Worm (Caenorhabditis elegans) whole organism, young adult: ENCODE results near the gene ngn-1.
A peak's percentile ranks its signal among the peaks of the same experiment; 100 is the strongest.
"Not testable (repeated sequence)": the region's sequence is repeated elsewhere in the genome, so short reads cannot be mapped to it uniquely, and the experiment has no call there.

Experiments used
- B0019.2 ChIP-seq: fragments of 200-800 bp; sonication (Bioruptor generic); conservative IDR thresholded peaks from 2 replicates; pipeline ENCODE4 v1.3.6; 2022; ENCODE audit warnings: missing genetic modification reagents, missing genetic modification characterization, missing compliant biosample characterization
- C17E4.6 ChIP-seq: fragments of 200-800 bp; sonication (Bioruptor generic); IDR thresholded peaks from 2 replicates; pipeline ENCODE4 v1.3.6; 2022; ENCODE audit warnings: missing genetic modification reagents, missing genetic modification characterization, missing compliant biosample characterization
- D2030.7 ChIP-seq: fragments of 200-800 bp; sonication (Bioruptor generic); IDR thresholded peaks from 2 replicates; pipeline ENCODE4 v1.3.6; 2022; ENCODE audit warnings: missing genetic modification reagents, missing genetic modification characterization, missing compliant biosample characterization
- F33H1.4 ChIP-seq: fragments of 200-800 bp; sonication (Bioruptor generic); IDR thresholded peaks from 2 replicates; pipeline ENCODE4 v1.3.6; 2022; ENCODE audit warnings: missing genetic modification reagents, missing genetic modification characterization, missing compliant biosample characterization
- aptf-3 ChIP-seq: fragments of 200-800 bp; sonication (Bioruptor generic); IDR thresholded peaks from 2 replicates; pipeline ENCODE4 v1.3.6; 2022; ENCODE audit warnings: missing genetic modification characterization, missing compliant biosample characterization
- attf-3 ChIP-seq: fragments of 200-800 bp; sonication (Bioruptor generic); conservative IDR thresholded peaks from 2 replicates; pipeline ENCODE4 v1.3.6; 2022; ENCODE audit warnings: missing genetic modification reagents, missing genetic modification characterization, missing compliant biosample characterization
- cebp-2 ChIP-seq: fragments of 200-800 bp; sonication (Bioruptor generic); IDR thresholded peaks from 2 replicates; pipeline ENCODE4 v1.3.6; 2022; ENCODE audit warnings: missing genetic modification characterization, missing compliant biosample characterization
- dox-1 ChIP-seq: fragments of 200-800 bp; sonication (Bioruptor generic); IDR thresholded peaks from 2 replicates; pipeline ENCODE4 v1.3.6; 2022; ENCODE audit warnings: missing genetic modification reagents, missing genetic modification characterization, missing compliant biosample characterization
- efl-1 ChIP-seq: fragments of 150-350 bp; optimal IDR thresholded peaks from 2 replicates; lab custom pipeline; 2014; ENCODE audit warnings: missing biosample characterization, missing genetic modification reagents, missing genetic modification characterization
- egrh-3 ChIP-seq: fragments of 200-800 bp; sonication (Bioruptor generic); IDR thresholded peaks from 2 replicates; pipeline ENCODE4 v1.3.6; 2022; ENCODE audit warnings: missing genetic modification reagents, missing genetic modification characterization, missing compliant biosample characterization
- ets-4 ChIP-seq: fragments of 200-800 bp; sonication (Bioruptor generic); optimal IDR thresholded peaks from 2 replicates; lab custom pipeline; 2018; ENCODE audit warnings: mild to moderate bottlenecking, missing genetic modification characterization, missing compliant biosample characterization
- him-1 ChIP-seq: sonication (generic microtip); optimal IDR thresholded peaks from 2 replicates; lab custom pipeline; 2016; ENCODE audit warnings: missing genotype, missing genetic modification reagents, missing genetic modification characterization, missing compliant biosample characterization
- hsf-1 ChIP-seq: fragments of 200-800 bp; sonication (Bioruptor generic); IDR thresholded peaks from 2 replicates; pipeline ENCODE4 v1.3.6; 2022; ENCODE audit warnings: missing genetic modification reagents, missing genetic modification characterization, missing compliant biosample characterization
- let-607 ChIP-seq, 2 experiments: fragments of 200-800 bp in 1 of 2; sonication (Bioruptor generic) in 1 of 2; sonication (generic microtip) in 1 of 2; optimal IDR thresholded peaks; 2 replicates each; lab custom pipeline; 2016 to 2018; ENCODE audit warnings: mild to moderate bottlenecking in 2 of 2, missing compliant biosample characterization in 2 of 2, missing genetic modification characterization in 2 of 2, moderate library complexity in 2 of 2, missing genotype in 1 of 2
- lin-35 ChIP-seq, 3 experiments: fragments of 150-350 bp in 2 of 3; sonication (generic microtip) in 1 of 3; optimal IDR thresholded peaks; 2 replicates each; lab custom pipeline; 2014 to 2018; ENCODE audit warnings: missing biosample characterization in 3 of 3, missing genetic modification characterization in 3 of 3, missing genetic modification reagents in 3 of 3
- lin-54 ChIP-seq: fragments of 200-800 bp; sonication (Bioruptor generic); optimal IDR thresholded peaks from 2 replicates; lab custom pipeline; 2018; ENCODE audit warnings: mild to moderate bottlenecking, missing genetic modification characterization, missing compliant biosample characterization
- lsl-1 ChIP-seq: fragments of 200-800 bp; sonication (Bioruptor generic); optimal IDR thresholded peaks from 2 replicates; lab custom pipeline; 2018; ENCODE audit warnings: mild to moderate bottlenecking, missing genetic modification characterization, moderate library complexity, missing compliant biosample characterization
- madf-6 ChIP-seq: fragments of 200-800 bp; sonication (Bioruptor generic); IDR thresholded peaks from 2 replicates; pipeline ENCODE4 v1.3.6; 2022; ENCODE audit warnings: missing genetic modification reagents, missing genetic modification characterization, missing compliant biosample characterization
- madf-8 ChIP-seq: fragments of 200-800 bp; sonication (Bioruptor generic); conservative IDR thresholded peaks from 2 replicates; pipeline ENCODE4 v1.3.6; 2022; ENCODE audit warnings: missing genetic modification reagents, missing genetic modification characterization, missing compliant biosample characterization
- mel-28 ChIP-seq: sonication (generic microtip); optimal IDR thresholded peaks from 2 replicates; lab custom pipeline; 2016; ENCODE audit warnings: borderline replicate concordance, mild to moderate bottlenecking, missing genetic modification characterization, missing compliant biosample characterization
- mxl-1 ChIP-seq: sonication (generic microtip); optimal IDR thresholded peaks from 2 replicates; lab custom pipeline; 2016; ENCODE audit warnings: missing genetic modification characterization, missing compliant biosample characterization
- nhr-120 ChIP-seq: fragments of 200-800 bp; sonication (Bioruptor generic); IDR thresholded peaks from 2 replicates; pipeline ENCODE4 v1.3.6; 2022; ENCODE audit warnings: missing genetic modification characterization, missing compliant biosample characterization
- nhr-179 ChIP-seq: sonication (generic microtip); optimal IDR thresholded peaks from 2 replicates; lab custom pipeline; 2016; ENCODE audit warnings: mild to moderate bottlenecking, missing genetic modification characterization, missing compliant biosample characterization
- nhr-90 ChIP-seq: sonication (generic microtip); optimal IDR thresholded peaks from 2 replicates; lab custom pipeline; 2016; ENCODE audit warnings: missing genotype, mild to moderate bottlenecking, missing genetic modification characterization, missing compliant biosample characterization
- rcor-1 ChIP-seq: fragments of 200-800 bp; sonication (Bioruptor generic); IDR thresholded peaks from 2 replicates; pipeline ENCODE4 v1.3.6; 2022; ENCODE audit warnings: missing genetic modification reagents, missing genetic modification characterization, missing compliant biosample characterization
- sptf-2 ChIP-seq: fragments of 200-800 bp; sonication (Bioruptor generic); optimal IDR thresholded peaks from 2 replicates; lab custom pipeline; 2018; ENCODE audit warnings: mild to moderate bottlenecking, missing genetic modification characterization, missing compliant biosample characterization
- unc-130 ChIP-seq: sonication (generic microtip); optimal IDR thresholded peaks from 2 replicates; lab custom pipeline; 2016; ENCODE audit warnings: missing genetic modification reagents, missing genetic modification characterization, missing compliant biosample characterization
- xnd-1 ChIP-seq: sonication (generic microtip); optimal IDR thresholded peaks from 2 replicates; lab custom pipeline; 2016; ENCODE audit warnings: missing genotype, missing genetic modification reagents, missing genetic modification characterization, missing compliant biosample characterization
- ztf-18 ChIP-seq: sonication (generic microtip); optimal IDR thresholded peaks from 2 replicates; lab custom pipeline; 2016; ENCODE audit warnings: missing genotype, mild to moderate bottlenecking, missing genetic modification characterization, missing compliant biosample characterization
- ztf-26 ChIP-seq: sonication (generic microtip); optimal IDR thresholded peaks from 2 replicates; lab custom pipeline; 2017; ENCODE audit warnings: missing genetic modification characterization, missing compliant biosample characterization
- ztf-28 ChIP-seq: fragments of 200-800 bp; sonication (Bioruptor generic); IDR thresholded peaks from 2 replicates; pipeline ENCODE4 v1.3.6; 2022; ENCODE audit warnings: missing genetic modification reagents, missing genetic modification characterization, missing compliant biosample characterization
- ztf-3 ChIP-seq: fragments of 200-800 bp; sonication (Bioruptor generic); optimal IDR thresholded peaks from 2 replicates; lab custom pipeline; 2018; ENCODE audit warnings: mild to moderate bottlenecking, missing genetic modification characterization, missing compliant biosample characterization

ngn-1 gene

ce11 chrIV:2674915-2675314 is 46.8 kb upstream of the ngn-1 start, which contains the start of gene gpx-4:
Gene gpx-4, minus strand, starts transcription at chrIV:2675015.
- TF ChIP-seq nhr-90 (tag; lab: Kevin White, UChicago); nhr-120 (GFP tag; lab: Robert Waterston, UW); madf-8 (GFP tag; lab: Robert Waterston, UW): not testable (repeated sequence)

- TF ChIP-seq D2030.7: 0 out of 2 replicates have a peak, but pooled peaks have one; percentile 18
- peak; percentile 77 for TF ChIP-seq attf-3 (GFP tag; lab: Robert Waterston, UW)
- 0 out of 2 replicates have a peak, but pooled peaks have one; percentile 22 for TF ChIP-seq ztf-28
- TF ChIP-seq dox-1 (GFP tag; lab: Robert Waterston, UW): peak; percentile 19; the same call in 1 of the 2 replicates
- TF ChIP-seq hsf-1 (GFP tag; lab: Robert Waterston, UW): peak; percentile 55; the same call in 1 of the 2 replicates
- TF ChIP-seq madf-8 (GFP tag; lab: Robert Waterston, UW): peak; percentile 63
- peak; percentile 35 for TF ChIP-seq xnd-1 (tag; lab: Kevin White, UChicago)
- peak; percentile 89 for TF ChIP-seq ztf-18 (tag; lab: Kevin White, UChicago)
- peak; percentile 46 for TF ChIP-seq F33H1.4 (GFP tag; lab: Robert Waterston, UW)
- TF ChIP-seq madf-6 (GFP tag; lab: Robert Waterston, UW): peak; percentile 71
- TF ChIP-seq, all 124 proteins: peak for 10; not testable (repeated sequence) for 114
Observed at ce11 chrIV:2671361-2671760, 43.3 kb upstream of the ngn-1 start.

ce11 chrIV:2670664-2671063 is 42.6 kb upstream of the ngn-1 start:
- TF ChIP-seq cebp-2 (GFP tag; lab: Robert Waterston, UW) (no peak), ztf-3 (no peak), ztf-26 (tag; lab: Kevin White, UChicago) (no peak), nhr-179 (no peak), B0019.2 (GFP tag; lab: Robert Waterston, UW) (no peak), ets-4 (GFP tag; lab: Kevin White, UChicago) (no peak), C17E4.6 (GFP tag; lab: Robert Waterston, UW) (no peak), rcor-1 (GFP tag; lab: Robert Waterston, UW) (no peak), lin-35 (GFP tag; optimal IDR thresholded peaks at IDR 0.05; lab: Kevin White, UChicago) (peak in 1 of 3 experiments; percentile 40), attf-3 (GFP tag; lab: Robert Waterston, UW) (peak; percentile 93), efl-1 (GFP tag; lab: Kevin White, UChicago) (peak; percentile 6), mxl-1 (tag; lab: Kevin White, UChicago) (no peak), let-607 (tag; optimal IDR thresholded peaks at IDR 0.05; lab: Kevin White, UChicago) (no peak), unc-130 (GFP tag; lab: Kevin White, UChicago) (no peak), lin-54 (peak; percentile 52), sptf-2 (GFP tag; lab: Kevin White, UChicago) (no peak)
- TF ChIP-seq, all 124 proteins: peak for 4

- peak; percentile 87 for TF ChIP-seq attf-3 (GFP tag; lab: Robert Waterston, UW)
- TF ChIP-seq lin-54: peak; percentile 14
- 0 out of 2 replicates have a peak, but pooled peaks have one; percentile 14 for TF ChIP-seq madf-6 (GFP tag; lab: Robert Waterston, UW)
Observed at ce11 chrIV:2668152-2668551, 40.1 kb upstream of the ngn-1 start.

- TF ChIP-seq lsl-1 (GFP tag; lab: Kevin White, UChicago): peak; percentile 44
- TF ChIP-seq mel-28 (tag; lab: Kevin White, UChicago): no peak
- TF ChIP-seq aptf-3: no peak
- 0 out of 2 replicates have a peak, but pooled peaks have one; percentile 13 for TF ChIP-seq D2030.7
- TF ChIP-seq him-1 (tag; lab: Kevin White, UChicago): no peak
- 0 out of 2 replicates have a peak, but pooled peaks have one; percentile 24 for TF ChIP-seq attf-3 (GFP tag; lab: Robert Waterston, UW)
- TF ChIP-seq egrh-3 (GFP tag; lab: Robert Waterston, UW): no peak
Observed at ce11 chrIV:2666586-2667100, 38.6 kb upstream of the ngn-1 start, which contains the start of gene Y69A2AR.1. Gene Y69A2AR.1, plus strand, starts transcription at chrIV:2667050.
